Worm (Caenorhabditis elegans) whole organism, young adult: ENCODE measurements around the gene B0462.5.
"Not testable (repeated sequence)": the region's sequence is repeated elsewhere in the genome, so short reads cannot be mapped to it uniquely, and the experiment has no call there.

ENCODE experiments used
- B0035.1 ChIP-seq: sonication (generic microtip); optimal IDR thresholded peaks from 2 replicates; lab custom pipeline; 2016; ENCODE audit warnings: missing genetic modification characterization, mild to moderate bottlenecking, missing compliant biosample characterization, missing genotype, missing genetic modification reagents
- D2030.7 ChIP-seq: fragments of 200-800 bp; sonication (Bioruptor generic); IDR thresholded peaks from 2 replicates; pipeline ENCODE4 v1.3.6; 2022; ENCODE audit warnings: missing genetic modification reagents, missing genetic modification characterization, missing compliant biosample characterization
- F23B12.7 ChIP-seq: sonication (generic microtip); optimal IDR thresholded peaks from 2 replicates; lab custom pipeline; 2017; ENCODE audit warnings: missing genetic modification characterization, mild to moderate bottlenecking, missing compliant biosample characterization, antibody characterized with exemption, moderate library complexity; ENCODE audit not compliant: insufficient read depth
- F57A8.1 ChIP-seq: fragments of 200-800 bp; sonication (Bioruptor generic); optimal IDR thresholded peaks from 2 replicates; lab custom pipeline; 2018; ENCODE audit warnings: mild to moderate bottlenecking, missing genetic modification characterization, moderate library complexity, missing compliant biosample characterization
- K11D2.4 ChIP-seq: fragments of 200-800 bp; sonication (Bioruptor generic); IDR thresholded peaks from 2 replicates; pipeline ENCODE4 v1.3.6; 2022; ENCODE audit warnings: missing genetic modification reagents, missing genetic modification characterization, missing compliant biosample characterization
- T07F8.4 ChIP-seq: sonication (generic microtip); optimal IDR thresholded peaks from 2 replicates; lab custom pipeline; 2016; ENCODE audit warnings: mild to moderate bottlenecking, missing genetic modification characterization, moderate library complexity, missing compliant biosample characterization
- Y67H2A.10 ChIP-seq: fragments of 200-800 bp; sonication (Bioruptor generic); conservative IDR thresholded peaks from 2 replicates; pipeline ENCODE4 v1.3.6; 2022; ENCODE audit warnings: missing genetic modification reagents, missing genetic modification characterization, missing compliant biosample characterization
- ZK185.1 ChIP-seq: sonication (generic microtip); optimal IDR thresholded peaks from 2 replicates; lab custom pipeline; 2016; ENCODE audit warnings: mild to moderate bottlenecking, missing genetic modification characterization, missing compliant biosample characterization; ENCODE audit not compliant: poor library complexity, severe bottlenecking
- ama-1 ChIP-seq, 3 experiments: fragments of 150-350 bp in 1 of 3; sonication (generic microtip) in 2 of 3; optimal IDR thresholded peaks; 2 replicates each; lab custom pipeline; 2014 to 2018; ENCODE audit warnings: missing biosample characterization in 2 of 3, missing genetic modification characterization in 2 of 3, missing genetic modification reagents in 2 of 3
- attf-3 ChIP-seq: fragments of 200-800 bp; sonication (Bioruptor generic); conservative IDR thresholded peaks from 2 replicates; pipeline ENCODE4 v1.3.6; 2022; ENCODE audit warnings: missing genetic modification reagents, missing genetic modification characterization, missing compliant biosample characterization
- attf-6 ChIP-seq: fragments of 200-800 bp; sonication (Bioruptor generic); IDR thresholded peaks from 2 replicates; pipeline ENCODE4 v1.3.6; 2022; ENCODE audit warnings: missing genetic modification reagents, missing genetic modification characterization, missing compliant biosample characterization
- ccch-3 ChIP-seq: fragments of 200-800 bp; sonication (Bioruptor generic); optimal IDR thresholded peaks from 2 replicates; lab custom pipeline; 2018; ENCODE audit warnings: mild to moderate bottlenecking, missing genetic modification characterization, missing compliant biosample characterization
- ceh-40 ChIP-seq: fragments of 200-800 bp; sonication (Bioruptor generic); IDR thresholded peaks from 2 replicates; pipeline ENCODE4 v1.3.6; 2022; ENCODE audit warnings: missing genetic modification characterization, missing compliant biosample characterization
- dox-1 ChIP-seq: fragments of 200-800 bp; sonication (Bioruptor generic); IDR thresholded peaks from 2 replicates; pipeline ENCODE4 v1.3.6; 2022; ENCODE audit warnings: missing genetic modification reagents, missing genetic modification characterization, missing compliant biosample characterization
- dpff-1 ChIP-seq: sonication (generic microtip); optimal IDR thresholded peaks from 2 replicates; lab custom pipeline; 2017; ENCODE audit warnings: mild to moderate bottlenecking, missing genetic modification characterization, missing compliant biosample characterization
- let-526 ChIP-seq: fragments of 200-800 bp; sonication (Bioruptor generic); IDR thresholded peaks from 2 replicates; pipeline ENCODE4 v1.3.6; 2022; ENCODE audit warnings: missing genetic modification reagents, missing genetic modification characterization, missing compliant biosample characterization
- lin-54 ChIP-seq: fragments of 200-800 bp; sonication (Bioruptor generic); optimal IDR thresholded peaks from 2 replicates; lab custom pipeline; 2018; ENCODE audit warnings: mild to moderate bottlenecking, missing genetic modification characterization, missing compliant biosample characterization
- lir-1 ChIP-seq: fragments of 200-800 bp; sonication (Bioruptor generic); conservative IDR thresholded peaks from 2 replicates; pipeline ENCODE4 v1.3.6; 2022; ENCODE audit warnings: missing genetic modification reagents, missing genetic modification characterization, missing compliant biosample characterization
- mcd-1 ChIP-seq: fragments of 200-800 bp; sonication (Bioruptor generic); IDR thresholded peaks from 2 replicates; pipeline ENCODE4 v1.3.6; 2022; ENCODE audit warnings: missing genetic modification reagents, missing genetic modification characterization, missing compliant biosample characterization
- mel-28 ChIP-seq: sonication (generic microtip); optimal IDR thresholded peaks from 2 replicates; lab custom pipeline; 2016; ENCODE audit warnings: borderline replicate concordance, mild to moderate bottlenecking, missing genetic modification characterization, missing compliant biosample characterization
- mes-4 ChIP-seq: sonication (generic microtip); optimal IDR thresholded peaks from 2 replicates; lab custom pipeline; 2016; ENCODE audit warnings: missing genotype, missing genetic modification characterization, missing compliant biosample characterization
- mxl-1 ChIP-seq: sonication (generic microtip); optimal IDR thresholded peaks from 2 replicates; lab custom pipeline; 2016; ENCODE audit warnings: missing genetic modification characterization, missing compliant biosample characterization
- nhr-80 ChIP-seq: sonication (generic microtip); optimal IDR thresholded peaks from 2 replicates; lab custom pipeline; 2016; ENCODE audit warnings: missing genetic modification characterization, missing compliant biosample characterization
- repo-1 ChIP-seq: sonication (generic microtip); optimal IDR thresholded peaks from 2 replicates; lab custom pipeline; 2017; ENCODE audit warnings: mild to moderate bottlenecking, missing genetic modification characterization, missing compliant biosample characterization
- snpc-1.3 ChIP-seq: sonication (generic microtip); optimal IDR thresholded peaks from 2 replicates; lab custom pipeline; 2017; ENCODE audit warnings: missing genetic modification characterization, mild to moderate bottlenecking, missing compliant biosample characterization, antibody characterized with exemption, moderate library complexity, missing genotype, missing genetic modification reagents; ENCODE audit not compliant: insufficient read depth
- snpc-4 ChIP-seq, 5 experiments: fragments of 150-350 bp in 1 of 5; sonication (generic microtip) in 4 of 5; optimal IDR thresholded peaks; 2 replicates each; lab custom pipeline; 2014 to 2018; ENCODE audit warnings: missing genetic modification characterization in 5 of 5, missing biosample characterization in 3 of 5, antibody characterized with exemption in 2 of 5, mild to moderate bottlenecking in 2 of 5, missing compliant biosample characterization in 2 of 5, missing genotype in 2 of 5, moderate library complexity in 2 of 5, missing genetic modification reagents in 1 of 5
- sptf-2 ChIP-seq: fragments of 200-800 bp; sonication (Bioruptor generic); optimal IDR thresholded peaks from 2 replicates; lab custom pipeline; 2018; ENCODE audit warnings: mild to moderate bottlenecking, missing genetic modification characterization, missing compliant biosample characterization
- unc-130 ChIP-seq: sonication (generic microtip); optimal IDR thresholded peaks from 2 replicates; lab custom pipeline; 2016; ENCODE audit warnings: missing genetic modification reagents, missing genetic modification characterization, missing compliant biosample characterization
- ztf-3 ChIP-seq: fragments of 200-800 bp; sonication (Bioruptor generic); optimal IDR thresholded peaks from 2 replicates; lab custom pipeline; 2018; ENCODE audit warnings: mild to moderate bottlenecking, missing genetic modification characterization, missing compliant biosample characterization
- ztf-6 ChIP-seq: fragments of 200-800 bp; sonication (Bioruptor generic); IDR thresholded peaks from 2 replicates; pipeline ENCODE4 v1.3.6; 2022; ENCODE audit warnings: missing genetic modification reagents, missing genetic modification characterization, missing compliant biosample characterization

Gene B0462.5

DNA sequence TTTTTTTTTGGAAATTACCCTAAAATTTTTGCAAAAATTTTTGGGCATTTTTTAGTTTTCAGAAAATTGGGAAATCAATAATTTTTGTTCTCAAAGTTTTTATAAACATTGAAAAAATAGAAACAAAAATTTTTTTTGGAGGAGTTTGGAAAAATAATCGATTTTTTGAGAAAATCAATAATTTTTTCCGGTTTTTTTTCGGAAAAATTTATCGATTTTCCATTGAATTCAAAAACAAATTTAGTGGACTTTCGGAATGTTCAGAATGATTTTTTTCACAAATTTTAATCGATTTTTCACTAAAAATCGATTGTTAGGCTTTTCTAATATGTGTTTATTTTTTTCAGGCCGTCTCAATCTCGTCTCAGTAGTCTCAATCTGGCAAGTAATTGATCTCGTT lies 14.5 kb upstream of the B0462.5 start (continued):
- no peak for TF ChIP-seq F23B12.7
- TF ChIP-seq ceh-40 (GFP tag; lab: Robert Waterston, UW), result no peak

DNA sequence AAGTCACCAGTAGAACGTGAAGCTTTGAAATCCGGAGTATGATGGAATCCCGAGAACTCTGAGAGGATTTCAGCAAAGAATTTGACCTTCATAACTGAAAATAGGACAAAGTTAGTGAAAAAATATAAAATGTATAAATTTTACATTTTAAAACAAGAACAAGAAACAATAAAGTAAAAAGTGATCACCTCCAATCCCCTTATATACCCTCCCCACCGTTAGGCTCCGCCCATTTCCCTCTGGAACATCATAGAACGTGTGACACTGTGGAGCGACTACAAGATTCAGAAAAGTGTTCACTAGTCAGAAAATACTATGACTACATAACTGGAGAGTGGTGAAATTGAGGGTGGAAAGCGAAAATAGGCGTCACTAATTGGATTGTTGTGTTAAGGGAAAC lies 8.0 kb upstream of the B0462.5 start, which contains the start of gene B0462.4:
Gene B0462.4, minus strand, starts transcription at position 101 of the 400 bp plus-strand sequence.
- TF ChIP-seq ccch-3 (no peak), repo-1 (tag; lab: Kevin White, UChicago) (no peak), F57A8.1 (GFP tag; lab: Kevin White, UChicago) (no peak), T07F8.4 (no peak), D2030.7 (no peak), ZK185.1 (tag; lab: Kevin White, UChicago) (no peak), lir-1 (GFP tag; lab: Robert Waterston, UW) (no peak)

- TF ChIP-seq attf-3 (GFP tag; lab: Robert Waterston, UW), result no peak
- 0 out of 2 replicates have a peak, but pooled peaks have one; percentile 21 for TF ChIP-seq dox-1 (GFP tag; lab: Robert Waterston, UW)
- peak; percentile 55 for TF ChIP-seq nhr-80 (tag; lab: Kevin White, UChicago)
- no peak for TF ChIP-seq ccch-3
- TF ChIP-seq mel-28 (tag; lab: Kevin White, UChicago), result no peak
- TF ChIP-seq K11D2.4 (GFP tag; lab: Robert Waterston, UW), result no peak
- TF ChIP-seq dpff-1 (tag; lab: Kevin White, UChicago), result no peak
- no peak for TF ChIP-seq lin-54 (GFP tag; lab: Kevin White, UChicago)
- no peak for TF ChIP-seq sptf-2
Observed at ce11 chrV:18324525-18324924, 1.4 kb upstream of the B0462.5 start.

DNA sequence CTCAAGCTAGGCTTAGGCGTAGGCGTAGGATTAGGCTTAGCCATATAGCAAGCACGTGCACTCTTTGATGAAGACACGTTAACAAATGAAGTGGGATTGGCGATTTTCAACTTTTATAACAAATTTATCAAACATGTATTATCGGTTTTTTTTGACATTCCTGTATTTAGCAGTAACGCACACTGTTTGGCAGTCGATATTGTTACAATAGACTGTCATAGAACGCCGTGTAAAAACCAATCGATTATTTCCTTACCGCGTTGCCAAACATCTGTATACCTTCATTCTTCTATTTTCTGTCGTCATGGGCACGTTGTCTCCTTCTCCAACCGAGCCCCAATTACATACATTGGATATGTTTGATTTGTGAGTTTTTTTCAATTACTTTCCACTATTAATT lies 4.8 kb downstream of the B0462.5 start, which contains the start of gene fbxb-119:
Gene fbxb-119, plus strand, starts transcription at position 301 of the 400 bp plus-strand sequence.
- TF ChIP-seq ama-1 (optimal IDR thresholded peaks at IDR 0.05; lab: Kevin White, UChicago), result no peak
- no peak for TF ChIP-seq ama-1 (GFP tag; optimal IDR thresholded peaks at IDR 0.05; lab: Kevin White, UChicago)
- no peak for TF ChIP-seq mcd-1 (GFP tag; lab: Robert Waterston, UW)
- TF ChIP-seq mes-4 (tag; lab: Kevin White, UChicago), result no peak
- no peak for TF ChIP-seq attf-6 (GFP tag; lab: Robert Waterston, UW)
- no peak for TF ChIP-seq Y67H2A.10 (GFP tag; lab: Robert Waterston, UW)
- TF ChIP-seq ztf-3 (GFP tag; lab: Kevin White, UChicago), result no peak
- no peak for TF ChIP-seq unc-130 (GFP tag; lab: Kevin White, UChicago)
- TF ChIP-seq B0035.1, result no peak
- no peak for TF ChIP-seq snpc-4 (GFP tag; optimal IDR thresholded peaks at IDR 0.05; lab: Kevin White, UChicago)
- TF ChIP-seq snpc-4 (tag; optimal IDR thresholded peaks at IDR 0.05; lab: Kevin White, UChicago), result no peak
- no peak for TF ChIP-seq let-526 (GFP tag; lab: Robert Waterston, UW)
- TF ChIP-seq snpc-1.3 (tag; lab: Kevin White, UChicago), result no peak

- TF ChIP-seq snpc-4 (GFP tag; optimal IDR thresholded peaks at IDR 0.05; lab: Kevin White, UChicago); snpc-4 (tag; optimal IDR thresholded peaks at IDR 0.05; lab: Kevin White, UChicago); mxl-1 (tag; lab: Kevin White, UChicago); ztf-6: not testable (repeated sequence)
- TF ChIP-seq, all 124 proteins: peak for 0; not testable (repeated sequence) for 124
Observed at ce11 chrV:18302414-18302813, 20.7 kb downstream of the B0462.5 start, which contains the start of gene Y51A2A.6. Gene Y51A2A.6, plus strand, starts transcription at chrV:18302714.
